Fruit fly (Drosophila melanogaster) whole organism, prepupa: Measurements from ENCODE around the gene upd2.
A peak's percentile ranks its signal among the peaks of the same experiment; 100 is the strongest.

Experiments
- Blimp-1 ChIP-seq: fragments of 200-800 bp; sonication (Bioruptor generic); optimal IDR thresholded peaks from 3 replicates; lab custom pipeline; 2017; ENCODE audit warnings: missing biosample characterization, missing genetic modification characterization, mild to moderate bottlenecking, moderate library complexity, missing genetic modification reagents
- CG10669 ChIP-seq: fragments of 200-800 bp; sonication (Bioruptor generic); optimal IDR thresholded peaks from 3 replicates; lab custom pipeline; 2018; ENCODE audit warnings: missing biosample characterization, mild to moderate bottlenecking, missing genetic modification characterization, moderate library complexity
- CG11294 ChIP-seq: fragments of 200-800 bp; sonication (Bioruptor generic); IDR thresholded peaks from 2 replicates; pipeline ENCODE4 v1.3.6; 2022; ENCODE audit warnings: missing biosample characterization, missing genetic modification characterization
- CG15336 ChIP-seq: fragments of 200-800 bp; sonication (Bioruptor generic); IDR thresholded peaks from 2 replicates; pipeline ENCODE4 v1.3.6; 2022; ENCODE audit warnings: missing biosample characterization, missing genetic modification characterization
- CG16779 ChIP-seq: fragments of 200-800 bp; sonication (Bioruptor generic); optimal IDR thresholded peaks from 3 replicates; lab custom pipeline; 2017; ENCODE audit warnings: missing biosample characterization, mild to moderate bottlenecking, missing genetic modification characterization
- CG3032 ChIP-seq: fragments of 200-800 bp; optimal IDR thresholded peaks from 2 replicates; lab custom pipeline; 2019; ENCODE audit warnings: missing biosample characterization, mild to moderate bottlenecking, missing genetic modification characterization, moderate library complexity
- CG31627 ChIP-seq: fragments of 200-800 bp; sonication (Bioruptor generic); optimal IDR thresholded peaks from 3 replicates; lab custom pipeline; 2016; ENCODE audit warnings: missing biosample characterization, missing genetic modification characterization
- CG32006 ChIP-seq: fragments of 200-800 bp; sonication (Bioruptor generic); optimal IDR thresholded peaks from 3 replicates; lab custom pipeline; 2017; ENCODE audit warnings: missing biosample characterization, mild to moderate bottlenecking, missing genetic modification characterization
- CG3919 ChIP-seq: fragments of 200-800 bp; sonication (Bioruptor generic); optimal IDR thresholded peaks from 3 replicates; lab custom pipeline; 2016; ENCODE audit warnings: missing biosample characterization, missing genetic modification characterization
- CG6163 ChIP-seq: fragments of 200-800 bp; sonication (Bioruptor generic); IDR thresholded peaks from 3 replicates; pipeline ENCODE4 v1.3.6; 2022; ENCODE audit warnings: missing biosample characterization, missing genetic modification characterization
- CG6276 ChIP-seq: fragments of 200-800 bp; sonication (Bioruptor generic); optimal IDR thresholded peaks from 2 replicates; lab custom pipeline; 2017; ENCODE audit warnings: missing biosample characterization, mild to moderate bottlenecking, missing genetic modification characterization
- CG6854 ChIP-seq: fragments of 200-800 bp; sonication (Bioruptor generic); optimal IDR thresholded peaks from 2 replicates; lab custom pipeline; 2017; ENCODE audit warnings: missing biosample characterization, mild to moderate bottlenecking, missing genetic modification characterization
- CG7368 ChIP-seq: fragments of 200-800 bp; sonication (Bioruptor generic); optimal IDR thresholded peaks from 3 replicates; lab custom pipeline; 2016; ENCODE audit warnings: missing biosample characterization, missing genetic modification characterization
- CG8119 ChIP-seq: fragments of 200-800 bp; sonication (Bioruptor generic); IDR thresholded peaks from 3 replicates; pipeline ENCODE4 v1.3.6; 2022; ENCODE audit warnings: missing biosample characterization, missing genetic modification characterization
- CG9139 ChIP-seq: fragments of 200-800 bp; sonication (Bioruptor generic); optimal IDR thresholded peaks from 3 replicates; lab custom pipeline; 2017; ENCODE audit warnings: missing biosample characterization, mild to moderate bottlenecking, missing genetic modification characterization
- Eip78C ChIP-seq: fragments of 200-800 bp; sonication (Bioruptor generic); peaks from one replicate; lab custom pipeline; 2016; ENCODE audit warnings: missing biosample characterization, missing genetic modification characterization
- Eip93F ChIP-seq: fragments of 200-800 bp; sonication (Bioruptor generic); optimal IDR thresholded peaks from 2 replicates; lab custom pipeline; 2016; ENCODE audit warnings: missing biosample characterization, mild to moderate bottlenecking, missing genetic modification characterization
- Ets21C ChIP-seq: fragments of 200-800 bp; sonication (Bioruptor generic); optimal IDR thresholded peaks from 3 replicates; lab custom pipeline; 2016; ENCODE audit warnings: missing biosample characterization, missing genetic modification characterization
- Hr39 ChIP-seq: fragments of 200-800 bp; sonication (Bioruptor generic); optimal IDR thresholded peaks from 2 replicates; lab custom pipeline; 2016; ENCODE audit warnings: missing biosample characterization, missing genetic modification characterization
- Hr4 ChIP-seq: fragments of 200-800 bp; sonication (Bioruptor generic); optimal IDR thresholded peaks from 3 replicates; lab custom pipeline; 2016; ENCODE audit warnings: missing biosample characterization, missing genetic modification characterization
- Met ChIP-seq: fragments of 200-800 bp; sonication (Bioruptor generic); optimal IDR thresholded peaks from 3 replicates; lab custom pipeline; 2016; ENCODE audit warnings: missing biosample characterization, missing genetic modification characterization
- Sox102F ChIP-seq: fragments of 200-800 bp; sonication (Bioruptor generic); optimal IDR thresholded peaks from 2 replicates; lab custom pipeline; 2016; ENCODE audit warnings: missing biosample characterization, mild to moderate bottlenecking, missing genetic modification characterization
- Sox15 ChIP-seq: fragments of 200-800 bp; sonication (Bioruptor generic); optimal IDR thresholded peaks from 3 replicates; lab custom pipeline; 2016; ENCODE audit warnings: missing biosample characterization, missing genetic modification characterization
- acj6 ChIP-seq: fragments of 200-800 bp; sonication (Bioruptor generic); optimal IDR thresholded peaks from 3 replicates; lab custom pipeline; 2016; ENCODE audit warnings: missing biosample characterization, missing genetic modification characterization
- dsx ChIP-seq: fragments of 200-800 bp; optimal IDR thresholded peaks from 3 replicates; lab custom pipeline; 2019; ENCODE audit warnings: missing biosample characterization, mild to moderate bottlenecking, missing genetic modification characterization, moderate library complexity; ENCODE audit not compliant: poor library complexity, severe bottlenecking
- eg ChIP-seq: fragments of 200-800 bp; sonication (Bioruptor generic); IDR thresholded peaks from 3 replicates; pipeline ENCODE4 v1.3.6; 2022; ENCODE audit warnings: missing biosample characterization, missing genetic modification characterization
- fkh ChIP-seq: fragments of 200-800 bp; sonication (Bioruptor generic); optimal IDR thresholded peaks from 3 replicates; lab custom pipeline; 2017; ENCODE audit warnings: missing biosample characterization, mild to moderate bottlenecking, missing genetic modification characterization, moderate library complexity
- salr ChIP-seq, 2 experiments: fragments of 200-800 bp; sonication (Bioruptor generic); optimal IDR thresholded peaks; 3 replicates each; lab custom pipeline; 2016 to 2018; ENCODE audit warnings: missing biosample characterization in 2 of 2, missing genetic modification characterization in 2 of 2, mild to moderate bottlenecking in 1 of 2
- spab ChIP-seq: fragments of 200-800 bp; sonication (Bioruptor generic); optimal IDR thresholded peaks from 2 replicates; lab custom pipeline; 2017; ENCODE audit warnings: missing biosample characterization, mild to moderate bottlenecking, missing genetic modification characterization, missing genetic modification reagents
- ss ChIP-seq, 2 experiments: fragments of 200-800 bp; sonication (Bioruptor generic); optimal IDR thresholded peaks; 2 replicates in 1 of 2; 3 replicates in 1 of 2; lab custom pipeline; 2017 to 2018; ENCODE audit warnings: mild to moderate bottlenecking in 2 of 2, missing biosample characterization in 2 of 2, missing genetic modification characterization in 2 of 2, moderate library complexity in 1 of 2
- svp ChIP-seq: fragments of 200-800 bp; sonication (Bioruptor generic); peaks from one replicate; lab custom pipeline; 2016; ENCODE audit warnings: missing biosample characterization, missing genetic modification characterization
- vri ChIP-seq: fragments of 200-800 bp; sonication (Bioruptor generic); optimal IDR thresholded peaks from 3 replicates; lab custom pipeline; 2016; ENCODE audit warnings: missing biosample characterization, mild to moderate bottlenecking, missing genetic modification characterization

upd2 gene

DNA sequence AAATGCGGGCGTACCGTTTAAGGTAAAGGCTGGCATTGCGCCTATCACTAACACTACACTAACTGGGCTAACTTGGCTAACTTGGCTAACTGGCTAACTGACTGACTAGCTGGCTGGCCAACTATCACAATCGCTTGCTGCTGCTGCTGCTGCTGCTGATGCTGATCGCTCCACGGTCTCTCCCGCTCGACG lies at the start of gene upd2:
Gene upd2, minus strand, starts transcription at position 101 of the 192 bp plus-strand sequence.
- no peak for TF ChIP-seq CG9139 (GFP tag; lab: Kevin White, UChicago)

DNA sequence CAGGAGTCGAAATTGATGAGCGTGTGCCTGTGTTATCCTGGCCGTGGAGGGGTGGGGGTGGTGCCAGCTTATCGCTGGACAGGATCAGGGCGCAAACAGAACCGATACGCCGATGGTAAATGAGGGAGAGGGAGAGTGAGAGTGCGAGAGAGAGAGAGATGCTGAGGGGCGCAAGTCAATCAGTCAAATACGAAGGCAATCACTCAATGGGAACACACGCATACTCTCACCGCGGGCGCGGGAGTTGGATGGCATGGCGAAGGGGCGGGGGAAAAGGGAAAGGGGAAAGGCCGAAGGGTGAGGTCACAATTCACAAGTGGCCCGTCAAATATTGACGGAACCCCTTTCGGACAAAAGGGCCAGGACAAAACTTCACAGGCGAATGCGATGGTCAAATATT lies 45.6 kb upstream of the upd2 start:
- TF ChIP-seq acj6 (no peak), CG32006 (GFP tag; lab: Kevin White, UChicago) (no peak), svp (GFP tag; lab: Kevin White, UChicago) (peak; percentile 39)
- TF ChIP-seq, all 60 proteins: peak for 1

DNA sequence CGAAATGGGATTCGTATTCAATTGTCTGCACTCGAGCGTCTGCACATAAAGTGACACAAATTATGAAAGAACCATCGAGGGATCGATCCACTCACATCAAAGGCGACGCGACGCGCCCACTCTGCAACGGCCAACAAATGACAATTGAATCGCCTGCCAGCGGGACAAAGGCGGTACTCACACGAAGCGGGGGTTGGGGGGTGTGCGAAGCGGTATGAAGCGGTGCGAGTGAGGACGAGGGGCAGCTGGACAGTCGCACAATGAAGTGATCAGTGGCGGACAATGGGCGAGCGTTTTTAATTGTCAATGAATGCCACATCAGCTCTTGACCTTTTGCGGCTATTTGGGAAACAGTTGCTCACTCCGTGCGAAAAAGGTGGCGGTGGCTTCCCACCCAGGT lies 44.5 kb upstream of the upd2 start:
- no peak for TF ChIP-seq CG6276
- TF ChIP-seq CG31627 (GFP tag; lab: Kevin White, UChicago): no peak
- TF ChIP-seq, all 60 proteins: peak for 0

DNA sequence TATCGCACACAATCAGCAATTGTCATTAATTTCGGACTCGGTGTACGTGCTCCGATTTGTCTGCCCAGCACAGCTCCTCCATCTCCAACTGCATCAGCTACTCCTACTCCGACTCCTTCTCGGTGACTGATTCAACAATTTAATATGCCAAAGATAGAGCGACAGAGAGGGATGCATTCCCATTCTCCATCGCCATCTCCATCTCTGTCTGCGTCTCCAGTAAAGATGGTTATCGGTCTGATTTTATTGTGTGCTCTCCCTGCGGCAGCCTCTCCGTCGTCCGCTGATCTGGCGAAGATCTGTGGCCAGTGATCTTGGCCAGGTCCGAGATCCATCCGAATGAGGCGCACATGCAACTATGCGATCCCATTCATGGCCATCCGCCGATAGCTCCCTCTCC lies 42.1 kb upstream of the upd2 start:
- no peak for TF ChIP-seq Sox102F (GFP tag; lab: Kevin White, UChicago)
- no peak for TF ChIP-seq CG15336 (GFP tag; lab: Robert Waterston, UW)
- no peak for TF ChIP-seq Sox15
- no peak for TF ChIP-seq CG3032 (tag; lab: Kevin White, UChicago)
- no peak for TF ChIP-seq Met (GFP tag; lab: Kevin White, UChicago)
- TF ChIP-seq CG11294 (GFP tag; lab: Robert Waterston, UW): no peak
- TF ChIP-seq, all 60 proteins: peak for 0

dm6 chrX:18282381-18282813 lies 39.3 kb upstream of the upd2 start:
- TF ChIP-seq CG6854 (GFP tag; lab: Kevin White, UChicago) (peak; percentile 16), CG6163 (GFP tag; lab: Robert Waterston, UW) (peak; percentile 26; the same call in 1 of the 3 replicates), Ets21C (GFP tag; lab: Kevin White, UChicago) (no peak), vri (GFP tag; lab: Kevin White, UChicago) (peak; percentile 41), CG10669 (no peak), CG8119 (GFP tag; lab: Robert Waterston, UW) (peak; percentile 36; the same call in 1 of the 3 replicates), dsx (GFP tag; lab: Kevin White, UChicago) (no peak), Eip78C (peak; percentile 45), fkh (GFP tag; lab: Kevin White, UChicago) (peak; percentile 44), Blimp-1 (GFP tag; lab: Kevin White, UChicago) (peak; percentile 92), ss (GFP tag; optimal IDR thresholded peaks at IDR 0.05; lab: Kevin White, UChicago) (peak; percentile 0 to 28), svp (GFP tag; lab: Kevin White, UChicago) (peak; percentile 84), CG3919 (GFP tag; lab: Kevin White, UChicago) (peak; percentile 22)

- no peak for TF ChIP-seq CG9139 (GFP tag; lab: Kevin White, UChicago)
- no peak for TF ChIP-seq eg (GFP tag; lab: Robert Waterston, UW)
- no peak for TF ChIP-seq CG16779 (tag; lab: Kevin White, UChicago)
- no peak for TF ChIP-seq spab (GFP tag; lab: Kevin White, UChicago)
- no peak for TF ChIP-seq ss (GFP tag; optimal IDR thresholded peaks at IDR 0.05; lab: Kevin White, UChicago)
- TF ChIP-seq CG6276: no peak
- TF ChIP-seq vri (GFP tag; lab: Kevin White, UChicago): no peak
- no peak for TF ChIP-seq CG7368
- no peak for TF ChIP-seq Hr4 (GFP tag; lab: Kevin White, UChicago)
- TF ChIP-seq Hr39 (GFP tag; lab: Kevin White, UChicago): no peak
- no peak for TF ChIP-seq Eip93F (GFP tag; lab: Kevin White, UChicago)
- TF ChIP-seq Blimp-1 (GFP tag; lab: Kevin White, UChicago): no peak
- no peak for TF ChIP-seq salr (GFP tag; optimal IDR thresholded peaks at IDR 0.05; lab: Kevin White, UChicago)
Measured at dm6 chrX:18278706-18279105, 35.6 kb upstream of the upd2 start.
